Worm (Caenorhabditis elegans): ENCODE results near the gene ubc-22.

Gene ubc-22

DNA sequence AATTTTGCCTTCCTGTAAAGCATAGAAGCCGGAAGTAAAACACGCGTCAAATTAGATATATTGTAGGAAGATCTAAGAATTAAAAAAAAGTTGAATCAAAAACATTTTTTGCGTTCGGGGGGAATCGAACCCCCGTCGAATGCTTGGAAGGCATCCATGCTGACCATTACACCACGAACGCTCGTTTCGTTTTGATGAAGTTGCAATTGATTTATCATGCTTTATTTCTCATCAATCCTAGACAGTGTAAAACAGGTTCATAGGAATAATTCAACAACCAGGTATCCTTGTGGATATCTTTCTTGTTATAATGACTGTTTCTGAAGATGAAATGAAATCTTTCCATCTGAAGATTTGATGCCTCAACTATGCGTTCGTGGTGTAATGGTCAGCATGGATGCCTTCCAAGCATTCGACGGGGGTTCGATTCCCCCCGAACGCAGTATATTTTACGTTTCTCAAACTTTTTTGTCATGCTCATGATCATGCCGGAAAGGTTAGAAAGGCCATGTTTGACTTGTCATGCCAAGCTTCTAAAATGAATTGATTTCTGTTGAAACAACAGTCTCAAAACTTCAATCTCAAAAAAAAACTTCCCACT is 49.0 kb downstream of the ubc-22 start (continued):
- TF ChIP-seq Y105C5A.15 (GFP tag; IDR thresholded peaks at IDR 0.05) (0 out of 2 replicates have a peak, but pooled peaks have one; percentile 67), hlh-30 (tag; optimal IDR thresholded peaks at IDR 0.05; ENCODE audit: insufficient read depth) (peak; percentile 24), dpl-1 (GFP tag; optimal IDR thresholded peaks at IDR 0.05) (no peak), nhr-237 (tag; optimal IDR thresholded peaks at IDR 0.05) (no peak), lir-3 (tag; optimal IDR thresholded peaks at IDR 0.05) (peak; percentile 44), zip-11 (GFP tag; IDR thresholded peaks at IDR 0.05) (peak; percentile 62; the same call in 1 of the 2 replicates), spr-1 (tag; optimal IDR thresholded peaks at IDR 0.05) (peak; percentile 4), D1046.2 (GFP tag; IDR thresholded peaks at IDR 0.05) (peak; percentile 64; the same call in 1 of the 2 replicates), lim-7 (GFP tag; IDR thresholded peaks at IDR 0.05) (peak; percentile 66; the same call in 1 of the 2 replicates), F44E2.7 (GFP tag; IDR thresholded peaks at IDR 0.05) (no peak), zag-1 (tag; optimal IDR thresholded peaks at IDR 0.05) (no peak), snpc-1.2 (GFP tag; IDR thresholded peaks at IDR 0.05) (peak; percentile 58; the same call in 1 of the 2 replicates), aha-1 (tag) (peak; percentile 89), daf-16 (GFP tag; optimal IDR thresholded peaks at IDR 0.05) (peak; percentile 10 to 29), daf-16 (tag; optimal IDR thresholded peaks at IDR 0.05) (peak; percentile 31), daf-19 (GFP tag; conservative IDR thresholded peaks at IDR 0.05) (peak; percentile 70; the same call in 1 of the 2 replicates), hlh-11 (tag; optimal IDR thresholded peaks at IDR 0.05) (peak; percentile 17), vab-7 (GFP tag; IDR thresholded peaks at IDR 0.05) (peak; percentile 25; the same call in 1 of the 2 replicates), daf-8 (GFP tag; IDR thresholded peaks at IDR 0.05) (no peak), T26A8.4 (GFP tag; IDR thresholded peaks at IDR 0.05) (0 out of 2 replicates have a peak, but pooled peaks have one; percentile 50), sdz-12 (GFP tag; optimal IDR thresholded peaks at IDR 0.05) (no peak), pqm-1 (tag; optimal IDR thresholded peaks at IDR 0.05) (no peak)

DNA sequence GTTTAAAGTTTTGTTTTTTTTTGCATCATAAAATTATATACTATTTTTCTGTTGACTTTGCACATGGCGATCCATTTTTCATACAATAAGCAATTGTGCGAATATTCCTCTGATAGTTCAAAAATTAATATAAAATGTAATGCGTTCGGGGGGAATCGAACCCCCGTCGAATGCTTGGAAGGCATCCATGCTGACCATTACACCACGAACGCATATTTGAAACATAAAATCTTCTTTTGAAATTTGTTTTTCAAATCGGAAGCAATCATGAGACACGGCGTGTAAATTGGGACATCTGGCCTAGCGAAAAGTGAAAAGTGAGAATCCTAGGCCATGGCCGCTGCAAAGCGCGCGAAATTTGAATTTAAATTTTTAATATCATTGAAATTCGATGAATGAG is 50.5 kb downstream of the ubc-22 start:
- TF ChIP-seq mxl-2 (GFP tag; conservative IDR thresholded peaks at IDR 0.05) (0 out of 2 replicates have a peak, but pooled peaks have one; percentile 26), dmd-8 (GFP tag; IDR thresholded peaks at IDR 0.05) (peak; percentile 53; the same call in 1 of the 2 replicates), snpc-1.2 (GFP tag; IDR thresholded peaks at IDR 0.05) (peak; percentile 46; the same call in 1 of the 2 replicates), Y48G9A.11 (GFP tag; IDR thresholded peaks at IDR 0.05) (0 out of 2 replicates have a peak, but pooled peaks have one; percentile 19), mes-2 (tag; optimal IDR thresholded peaks at IDR 0.05; ENCODE audit: poor library complexity, severe bottlenecking) (peak; percentile 12), ctbp-1 (GFP tag; IDR thresholded peaks at IDR 0.05) (peak; percentile 32; the same call in 1 of the 2 replicates), lim-7 (GFP tag; IDR thresholded peaks at IDR 0.05) (peak; percentile 57; the same call in 1 of the 2 replicates), vab-7 (GFP tag; IDR thresholded peaks at IDR 0.05) (peak; percentile 43; the same call in 1 of the 2 replicates), madf-9 (GFP tag; conservative IDR thresholded peaks at IDR 0.05) (peak; percentile 26; the same call in 1 of the 2 replicates), dmd-9 (GFP tag; IDR thresholded peaks at IDR 0.05) (0 out of 2 replicates have a peak, but pooled peaks have one; percentile 27), lin-1 (GFP tag; IDR thresholded peaks at IDR 0.05) (0 out of 2 replicates have a peak, but pooled peaks have one; percentile 9), F26F4.8 (GFP tag; conservative IDR thresholded peaks at IDR 0.05) (peak; percentile 69; the same call in 1 of the 2 replicates), arid-1 (GFP tag; conservative IDR thresholded peaks at IDR 0.05) (0 out of 2 replicates have a peak, but pooled peaks have one; percentile 12), egl-43 (GFP tag; IDR thresholded peaks at IDR 0.05) (peak; percentile 76), hmg-1.1 (GFP tag; IDR thresholded peaks at IDR 0.05) (peak; percentile 26; the same call in 1 of the 2 replicates), D1046.2 (GFP tag; IDR thresholded peaks at IDR 0.05) (peak; percentile 62; the same call in 1 of the 2 replicates), madf-5 (GFP tag; IDR thresholded peaks at IDR 0.05) (peak; percentile 36 to 58; a peak in 1 of 4 replicates), lin-38 (GFP tag; IDR thresholded peaks at IDR 0.05) (peak; percentile 55)

DNA sequence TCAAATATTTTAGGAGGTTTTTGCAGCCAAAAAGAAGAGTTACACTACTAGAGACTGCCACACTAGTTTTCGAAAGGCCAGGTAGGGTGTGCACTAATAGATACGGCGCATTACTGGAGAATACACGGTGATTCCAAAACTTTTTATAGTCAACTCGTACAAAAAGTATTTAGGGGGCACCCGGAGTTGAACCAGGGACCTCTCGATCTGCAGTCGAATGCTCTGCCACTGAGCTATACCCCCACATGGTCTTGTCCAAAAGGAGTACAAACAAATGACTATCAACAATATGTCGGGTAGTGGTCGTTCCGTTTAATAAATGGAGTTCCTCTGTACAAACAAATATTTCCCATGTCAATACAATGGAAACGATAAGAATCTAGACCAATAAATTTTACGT is 51.0 kb downstream of the ubc-22 start:
- TF ChIP-seq nhr-42 (GFP tag; IDR thresholded peaks at IDR 0.05) (no peak), mep-1 (tag; optimal IDR thresholded peaks at IDR 0.05) (peak; percentile 23), lin-13 (GFP tag; optimal IDR thresholded peaks at IDR 0.05) (no peak), tag-97 (GFP tag; IDR thresholded peaks at IDR 0.05) (no peak), ZK337.2 (GFP tag; IDR thresholded peaks at IDR 0.05) (no peak), zip-2 (tag; optimal IDR thresholded peaks at IDR 0.05) (no peak), gei-8 (GFP tag; optimal IDR thresholded peaks at IDR 0.05) (peak; percentile 23), lim-7 (GFP tag; IDR thresholded peaks at IDR 0.05) (peak; percentile 82), unc-130 (GFP tag; optimal IDR thresholded peaks at IDR 0.05) (no peak), attf-4 (tag; optimal IDR thresholded peaks at IDR 0.05) (no peak), ceh-20 (GFP tag; IDR thresholded peaks at IDR 0.05) (no peak), nhr-41 (GFP tag; IDR thresholded peaks at IDR 0.05) (peak; percentile 72), nhr-237 (tag; optimal IDR thresholded peaks at IDR 0.05) (no peak), Y48G9A.11 (GFP tag; IDR thresholded peaks at IDR 0.05) (0 out of 2 replicates have a peak, but pooled peaks have one; percentile 11), F10B5.3 (tag; optimal IDR thresholded peaks at IDR 0.05) (no peak)
